Fruit fly (Drosophila melanogaster) whole organism, prepupa: Measurements from ENCODE around the gene MED14.

Experiments used
- CG3032 ChIP-seq: fragments of 200-800 bp; optimal IDR thresholded peaks from 2 replicates; lab custom pipeline; 2019; ENCODE audit warnings: missing biosample characterization, mild to moderate bottlenecking, missing genetic modification characterization, moderate library complexity
- Hr39 ChIP-seq: fragments of 200-800 bp; sonication (Bioruptor generic); optimal IDR thresholded peaks from 2 replicates; lab custom pipeline; 2016; ENCODE audit warnings: missing biosample characterization, missing genetic modification characterization

- TF ChIP-seq Hr39 (no peak), CG3032 (no peak)
These were observed 33.5 kb upstream of the MED14 start for dm6 chr3L:559390-560034.
